Worm (Caenorhabditis elegans): ENCODE results near the gene irld-26.

The irld-26 gene

ce11 chrV:16235647-16236046 is 30.7 kb downstream of the irld-26 start, which contains the start of gene srh-98:
Gene srh-98 (minus strand): TSS chrV:16235747.
- TF ChIP-seq klf-2 (GFP tag; conservative IDR thresholded peaks at IDR 0.05) (no peak), T22C8.4 (GFP tag; IDR thresholded peaks at IDR 0.05) (no peak), flt-1 (GFP tag; IDR thresholded peaks at IDR 0.05) (no peak), cog-1 (tag; optimal IDR thresholded peaks at IDR 0.05) (no peak), med-1 (GFP tag; optimal IDR thresholded peaks at IDR 0.05; ENCODE audit: insufficient read depth) (no peak), tab-1 (GFP tag; IDR thresholded peaks at IDR 0.05) (no peak), ztf-29 (GFP tag; IDR thresholded peaks at IDR 0.05) (no peak), ref-1 (GFP tag; conservative IDR thresholded peaks at IDR 0.05) (no peak), ztf-23 (GFP tag; IDR thresholded peaks at IDR 0.05) (no peak)

- no peak for TF ChIP-seq med-1 (GFP tag; optimal IDR thresholded peaks at IDR 0.05; ENCODE audit: insufficient read depth)
Observed at ce11 chrV:16237223-16237622, 32.2 kb downstream of the irld-26 start, which contains the start of gene F21H7.5. Gene F21H7.5 (plus strand): TSS chrV:16237523.

DNA sequence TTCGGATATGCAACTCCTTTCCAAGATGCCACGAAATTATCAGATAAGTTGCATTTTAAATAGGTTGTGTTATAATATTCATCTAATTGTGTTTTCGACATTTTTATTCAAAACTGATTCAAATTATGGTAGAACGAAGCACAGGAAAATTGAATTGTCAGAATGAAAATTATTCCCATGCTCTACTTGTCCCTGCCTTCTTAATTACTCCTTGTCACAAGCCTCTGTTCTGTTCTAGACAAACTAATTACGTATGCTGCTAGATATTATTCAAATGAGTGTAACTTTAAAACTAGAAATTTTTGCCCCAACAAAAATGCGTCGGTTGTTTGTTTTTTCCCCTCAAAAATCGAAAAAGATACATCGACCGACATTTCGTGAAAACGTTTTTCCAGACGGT is 39.1 kb downstream of the irld-26 start, which contains the start of gene srh-104:
Gene srh-104 (minus strand): TSS at position 101 of the 400 bp plus-strand sequence.
- TF ChIP-seq med-1 (GFP tag; optimal IDR thresholded peaks at IDR 0.05; ENCODE audit: insufficient read depth): no peak
- no peak for TF ChIP-seq flt-1 (GFP tag; IDR thresholded peaks at IDR 0.05)
- no peak for TF ChIP-seq ref-1 (GFP tag; conservative IDR thresholded peaks at IDR 0.05)
- no peak for TF ChIP-seq ztf-23 (GFP tag; IDR thresholded peaks at IDR 0.05)
- TF ChIP-seq klf-2 (GFP tag; conservative IDR thresholded peaks at IDR 0.05): no peak
- no peak for TF ChIP-seq cog-1 (tag; optimal IDR thresholded peaks at IDR 0.05)
- no peak for TF ChIP-seq T22C8.4 (GFP tag; IDR thresholded peaks at IDR 0.05)
- TF ChIP-seq ztf-29 (GFP tag; IDR thresholded peaks at IDR 0.05): no peak
- no peak for TF ChIP-seq tab-1 (GFP tag; IDR thresholded peaks at IDR 0.05)

DNA sequence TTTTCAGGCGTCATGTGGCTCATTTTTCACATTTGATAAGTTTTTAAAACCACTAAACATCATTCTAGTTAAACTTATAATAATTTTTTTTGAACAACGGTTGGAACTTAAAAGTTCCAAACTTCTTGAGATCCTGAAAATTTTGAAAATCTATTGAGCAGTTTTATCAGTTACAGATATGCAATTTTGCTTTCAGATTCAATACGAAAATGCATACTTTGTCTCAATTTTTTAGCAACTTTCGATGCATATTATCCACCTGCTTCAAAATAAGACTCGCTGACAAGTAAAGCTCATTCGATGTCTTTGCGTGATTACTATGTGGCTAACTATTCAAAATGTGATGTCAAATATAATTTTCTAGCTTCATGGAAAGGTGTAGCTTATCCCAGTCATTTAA is 41.6 kb downstream of the irld-26 start, which contains the start of gene srh-95:
Gene srh-95 (plus strand): TSS at position 301 of the 400 bp plus-strand sequence.
- TF ChIP-seq ztf-29 (GFP tag; IDR thresholded peaks at IDR 0.05) (no peak), flt-1 (GFP tag; IDR thresholded peaks at IDR 0.05) (no peak), T22C8.4 (GFP tag; IDR thresholded peaks at IDR 0.05) (no peak), med-1 (GFP tag; optimal IDR thresholded peaks at IDR 0.05; ENCODE audit: insufficient read depth) (no peak), ref-1 (GFP tag; conservative IDR thresholded peaks at IDR 0.05) (no peak), klf-2 (GFP tag; conservative IDR thresholded peaks at IDR 0.05) (no peak)

- TF ChIP-seq cog-1 (tag; optimal IDR thresholded peaks at IDR 0.05) (no peak), ztf-29 (GFP tag; IDR thresholded peaks at IDR 0.05) (no peak), ztf-23 (GFP tag; IDR thresholded peaks at IDR 0.05) (no peak), ref-1 (GFP tag; conservative IDR thresholded peaks at IDR 0.05) (no peak), tab-1 (GFP tag; IDR thresholded peaks at IDR 0.05) (no peak), med-1 (GFP tag; optimal IDR thresholded peaks at IDR 0.05; ENCODE audit: insufficient read depth) (no peak), T22C8.4 (GFP tag; IDR thresholded peaks at IDR 0.05) (no peak), flt-1 (GFP tag; IDR thresholded peaks at IDR 0.05) (no peak), klf-2 (GFP tag; conservative IDR thresholded peaks at IDR 0.05) (no peak)
Observed at ce11 chrV:16249105-16249504, 44.1 kb downstream of the irld-26 start.

- TF ChIP-seq klf-2 (GFP tag; conservative IDR thresholded peaks at IDR 0.05): no peak
- TF ChIP-seq flt-1 (GFP tag; IDR thresholded peaks at IDR 0.05): no peak
- TF ChIP-seq ztf-23 (GFP tag; IDR thresholded peaks at IDR 0.05): no peak
- no peak for TF ChIP-seq tab-1 (GFP tag; IDR thresholded peaks at IDR 0.05)
- TF ChIP-seq med-1 (GFP tag; optimal IDR thresholded peaks at IDR 0.05; ENCODE audit: insufficient read depth): no peak
- no peak for TF ChIP-seq T22C8.4 (GFP tag; IDR thresholded peaks at IDR 0.05)
- TF ChIP-seq ref-1 (GFP tag; conservative IDR thresholded peaks at IDR 0.05): no peak
- no peak for TF ChIP-seq cog-1 (tag; optimal IDR thresholded peaks at IDR 0.05)
- no peak for TF ChIP-seq ztf-29 (GFP tag; IDR thresholded peaks at IDR 0.05)
Observed at ce11 chrV:16253687-16254086, 48.7 kb downstream of the irld-26 start, which contains the start of gene gcy-20. Gene gcy-20 (minus strand): TSS chrV:16253787.

DNA sequence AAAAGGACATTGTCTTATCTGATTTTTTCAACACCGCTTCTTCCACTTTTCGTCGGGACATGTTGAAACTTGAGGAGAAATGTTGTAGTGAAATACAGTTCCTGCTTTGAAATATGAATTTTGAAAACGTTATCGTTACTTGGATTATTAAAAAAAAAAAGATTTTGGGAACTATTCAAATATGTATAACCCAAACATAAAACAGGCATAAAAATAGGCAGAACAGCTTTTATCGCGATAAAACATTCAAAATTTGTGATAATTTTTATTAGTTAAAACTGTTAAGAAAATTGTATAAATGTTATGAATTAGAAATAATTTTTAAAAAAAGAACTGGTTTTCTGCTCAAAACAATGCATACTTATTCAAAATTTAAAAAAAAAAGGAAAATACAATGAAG is 51.4 kb downstream of the irld-26 start, which contains the start of gene bgnt-1.3:
Gene bgnt-1.3 (minus strand): TSS at position 101 of the 400 bp plus-strand sequence.
- TF ChIP-seq tab-1 (GFP tag; IDR thresholded peaks at IDR 0.05): no peak
- TF ChIP-seq klf-2 (GFP tag; conservative IDR thresholded peaks at IDR 0.05): no peak
- TF ChIP-seq med-1 (GFP tag; optimal IDR thresholded peaks at IDR 0.05; ENCODE audit: insufficient read depth): no peak
- TF ChIP-seq cog-1 (tag; optimal IDR thresholded peaks at IDR 0.05): no peak
- TF ChIP-seq ztf-23 (GFP tag; IDR thresholded peaks at IDR 0.05): no peak
- no peak for TF ChIP-seq flt-1 (GFP tag; IDR thresholded peaks at IDR 0.05)
